Worm (Caenorhabditis elegans) whole organism, late embryonic: Measurements from ENCODE around the gene morc-1.

Source experiments
- T23F11.4 ChIP-seq: fragments of 200-800 bp; sonication (Bioruptor generic); optimal IDR thresholded peaks from 2 replicates; lab custom pipeline; 2018; ENCODE audit warnings: mild to moderate bottlenecking, missing genetic modification characterization, missing compliant biosample characterization
- ceh-19 ChIP-seq: fragments of 200-800 bp; sonication (Bioruptor generic); optimal IDR thresholded peaks from 2 replicates; lab custom pipeline; 2018; ENCODE audit warnings: mild to moderate bottlenecking, missing genetic modification characterization, missing compliant biosample characterization
- ceh-24 ChIP-seq: sonication (generic microtip); optimal IDR thresholded peaks from 2 replicates; lab custom pipeline; 2016; ENCODE audit warnings: mild to moderate bottlenecking, missing genetic modification characterization, missing compliant biosample characterization
- fkh-6 ChIP-seq: sonication (generic microtip); optimal IDR thresholded peaks from 2 replicates; lab custom pipeline; 2016; ENCODE audit warnings: missing genetic modification characterization, missing compliant biosample characterization
- hlh-15 ChIP-seq: sonication (generic microtip); optimal IDR thresholded peaks from 2 replicates; lab custom pipeline; 2016; ENCODE audit warnings: missing genetic modification characterization, missing compliant biosample characterization
- nfya-1 ChIP-seq: sonication (generic microtip); optimal IDR thresholded peaks from 2 replicates; lab custom pipeline; 2017; ENCODE audit warnings: missing genetic modification characterization, mild to moderate bottlenecking, missing compliant biosample characterization, antibody characterized with exemption, moderate library complexity
- pqm-1 ChIP-seq: sonication (generic microtip); optimal IDR thresholded peaks from 2 replicates; lab custom pipeline; 2016; ENCODE audit warnings: missing genetic modification characterization, missing compliant biosample characterization
- sdc-2 ChIP-seq: sonication (generic microtip); optimal IDR thresholded peaks from 2 replicates; lab custom pipeline; 2016; ENCODE audit warnings: missing genotype, missing genetic modification characterization, missing compliant biosample characterization
- tbx-7 ChIP-seq: sonication (generic microtip); optimal IDR thresholded peaks from 2 replicates; lab custom pipeline; 2016; ENCODE audit warnings: missing genotype, missing genetic modification characterization, missing compliant biosample characterization

- no peak for TF ChIP-seq fkh-6 (tag; lab: Kevin White, UChicago)
- TF ChIP-seq sdc-2 = no peak
- no peak for TF ChIP-seq pqm-1 (tag; lab: Kevin White, UChicago)
- no peak for TF ChIP-seq ceh-24 (tag; lab: Kevin White, UChicago)
- no peak for TF ChIP-seq nfya-1
- no peak for TF ChIP-seq hlh-15 (tag; lab: Kevin White, UChicago)
- no peak for TF ChIP-seq ceh-19
- no peak for TF ChIP-seq T23F11.4
- TF ChIP-seq tbx-7 = no peak
Measured at ce11 chrIII:5228839-5229238, 22.1 kb upstream of the morc-1 start.
